Fruit fly (Drosophila melanogaster) whole organism, pupa: ENCODE measurements around the gene CG4597.
A peak's percentile ranks its signal among the peaks of the same experiment; 100 is the strongest.

Source experiments
- CG10348 ChIP-seq: fragments of 200-800 bp; sonication (Bioruptor generic); IDR thresholded peaks from 2 replicates; pipeline ENCODE4 v1.3.6; 2022; ENCODE audit warnings: missing biosample characterization, missing genetic modification characterization
- CG12605 ChIP-seq: fragments of 200-800 bp; sonication (Bioruptor generic); IDR thresholded peaks from 2 replicates; pipeline ENCODE4 v1.3.6; 2022; ENCODE audit warnings: missing biosample characterization, missing genetic modification characterization
- CG13204 ChIP-seq: fragments of 200-800 bp; sonication (Bioruptor generic); optimal IDR thresholded peaks from 2 replicates; lab custom pipeline; 2018; ENCODE audit warnings: missing biosample characterization, mild to moderate bottlenecking, missing genetic modification characterization, moderate library complexity
- CG14655 ChIP-seq: fragments of 200-800 bp; sonication (Bioruptor generic); optimal IDR thresholded peaks from 3 replicates; lab custom pipeline; 2017; ENCODE audit warnings: mild to moderate bottlenecking, missing biosample characterization, missing genetic modification reagents, missing genetic modification characterization
- CG15710 ChIP-seq: fragments of 200-800 bp; sonication (Bioruptor generic); optimal IDR thresholded peaks from 2 replicates; lab custom pipeline; 2018; ENCODE audit warnings: missing biosample characterization, mild to moderate bottlenecking, missing genetic modification characterization, moderate library complexity
- CG17806 ChIP-seq: fragments of 200-800 bp; sonication (Bioruptor generic); optimal IDR thresholded peaks from 2 replicates; lab custom pipeline; 2018; ENCODE audit warnings: missing biosample characterization, mild to moderate bottlenecking, missing genetic modification characterization, moderate library complexity
- CG32121 ChIP-seq: fragments of 200-800 bp; sonication (Bioruptor generic); IDR thresholded peaks from 2 replicates; pipeline ENCODE4 v1.3.6; 2022; ENCODE audit warnings: missing biosample characterization, missing genetic modification characterization
- CG34367 ChIP-seq: fragments of 200-800 bp; sonication (Bioruptor generic); optimal IDR thresholded peaks from 2 replicates; lab custom pipeline; 2018; ENCODE audit warnings: missing biosample characterization, mild to moderate bottlenecking, missing genetic modification characterization
- CG4496 ChIP-seq: fragments of 200-800 bp; sonication (Bioruptor generic); IDR thresholded peaks from 3 replicates; pipeline ENCODE4 v1.3.6; 2022; ENCODE audit warnings: missing biosample characterization, missing genetic modification characterization
- CG8159 ChIP-seq: fragments of 200-800 bp; sonication (Bioruptor generic); optimal IDR thresholded peaks from 3 replicates; lab custom pipeline; 2018; ENCODE audit warnings: missing biosample characterization, mild to moderate bottlenecking, missing genetic modification characterization, moderate library complexity
- CG8301 ChIP-seq: fragments of 200-800 bp; sonication (Bioruptor generic); optimal IDR thresholded peaks from 2 replicates; lab custom pipeline; 2018; ENCODE audit warnings: missing biosample characterization, mild to moderate bottlenecking, missing genetic modification characterization
- CG9948 ChIP-seq: fragments of 200-800 bp; sonication (Bioruptor generic); optimal IDR thresholded peaks from 2 replicates; lab custom pipeline; 2018; ENCODE audit warnings: missing biosample characterization, mild to moderate bottlenecking, missing genetic modification characterization, moderate library complexity
- D1 ChIP-seq: fragments of 200-800 bp; sonication (Bioruptor generic); optimal IDR thresholded peaks from 2 replicates; lab custom pipeline; 2018; ENCODE audit warnings: missing biosample characterization, mild to moderate bottlenecking, missing genetic modification characterization, moderate library complexity
- EcR ChIP-seq: fragments of 200-800 bp; sonication (Bioruptor generic); optimal IDR thresholded peaks from 3 replicates; lab custom pipeline; 2019; ENCODE audit warnings: missing biosample characterization, missing genetic modification characterization, mild to moderate bottlenecking, moderate library complexity, missing genetic modification reagents
- Ets98B ChIP-seq: fragments of 200-800 bp; sonication (Bioruptor generic); IDR thresholded peaks from 2 replicates; pipeline ENCODE4 v1.3.6; 2022; ENCODE audit warnings: missing biosample characterization, missing genetic modification characterization
- Pif1A ChIP-seq: fragments of 200-800 bp; sonication (Bioruptor generic); optimal IDR thresholded peaks from 3 replicates; lab custom pipeline; 2016; ENCODE audit warnings: missing biosample characterization, missing genetic modification characterization
- Pif1B ChIP-seq: fragments of 200-800 bp; sonication (Bioruptor generic); optimal IDR thresholded peaks from 3 replicates; lab custom pipeline; 2016; ENCODE audit warnings: missing biosample characterization, missing genetic modification characterization
- Snoo ChIP-seq: fragments of 200-800 bp; sonication (Bioruptor generic); optimal IDR thresholded peaks from 3 replicates; lab custom pipeline; 2017; ENCODE audit warnings: missing biosample characterization, mild to moderate bottlenecking, missing genetic modification characterization, inconsistent platforms
- fd96Ca ChIP-seq: fragments of 200-800 bp; sonication (Bioruptor generic); IDR thresholded peaks from 3 replicates; pipeline ENCODE4 v1.3.6; 2022; ENCODE audit warnings: missing biosample characterization, missing genetic modification characterization
- gl ChIP-seq: fragments of 200-800 bp; sonication (Bioruptor generic); optimal IDR thresholded peaks from 2 replicates; lab custom pipeline; 2018; ENCODE audit warnings: missing biosample characterization, mild to moderate bottlenecking, missing genetic modification characterization
- rn ChIP-seq: fragments of 200-800 bp; sonication (Bioruptor generic); IDR thresholded peaks from 2 replicates; pipeline ENCODE4 v1.3.6; 2022; ENCODE audit warnings: missing biosample characterization, missing genetic modification characterization

The CG4597 gene

DNA sequence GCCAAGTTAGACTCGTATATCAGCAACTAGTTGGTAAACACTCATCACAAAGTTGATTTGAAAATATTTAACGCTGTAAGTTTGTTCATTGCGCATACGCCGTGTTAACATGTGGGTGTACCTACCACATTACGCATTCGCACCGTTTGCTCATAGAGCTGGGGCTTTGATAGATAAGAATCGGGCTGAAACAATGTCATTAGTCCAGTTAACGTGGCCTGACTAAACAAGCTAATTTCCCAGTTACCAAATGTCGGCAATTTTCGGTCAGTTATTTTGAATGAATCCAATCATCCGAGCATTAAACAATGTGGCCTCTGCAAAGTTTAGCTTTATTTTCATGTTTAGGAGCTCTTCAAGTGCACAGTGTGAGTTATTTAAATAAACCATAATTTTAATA is at the start of gene CG4597:
TSS of gene CG4597 (plus strand) at position 301 of the 400 bp plus-strand sequence.
- TF ChIP-seq CG14655 (GFP tag; lab: Kevin White, UChicago) (no peak), CG8159 (tag; lab: Kevin White, UChicago) (no peak), CG9948 (no peak), fd96Ca (GFP tag; lab: Robert Waterston, UW) (no peak), CG17806 (tag; lab: Kevin White, UChicago) (no peak), rn (GFP tag; lab: Robert Waterston, UW) (no peak), EcR (no peak), D1 (no peak), Pif1B (GFP tag; lab: Kevin White, UChicago) (no peak), CG15710 (tag; lab: Kevin White, UChicago) (no peak)

DNA sequence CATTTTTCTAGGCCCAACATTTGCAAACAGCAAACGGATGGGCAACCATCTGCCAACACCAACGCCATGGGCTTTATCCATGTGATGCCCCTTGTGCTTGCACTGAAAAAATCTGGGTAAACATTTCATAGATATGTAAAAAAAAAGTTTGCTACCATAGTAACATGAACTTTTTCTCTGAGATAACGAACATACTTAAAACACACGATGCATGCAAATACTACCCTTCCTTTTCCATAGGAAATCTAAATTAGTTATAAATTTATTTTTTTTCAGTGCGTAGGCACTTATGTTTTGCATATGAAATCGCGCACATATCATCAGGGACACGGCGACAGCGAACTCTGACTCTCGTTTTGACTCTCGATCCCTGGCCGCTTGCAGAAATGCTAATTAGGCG is 48.5 kb upstream of the CG4597 start:
- TF ChIP-seq CG34367 (tag; lab: Kevin White, UChicago) (peak; percentile 47), gl (tag; lab: Kevin White, UChicago) (no peak), CG14655 (GFP tag; lab: Kevin White, UChicago) (peak; percentile 25), Pif1A (GFP tag; lab: Kevin White, UChicago) (peak; percentile 33)

DNA sequence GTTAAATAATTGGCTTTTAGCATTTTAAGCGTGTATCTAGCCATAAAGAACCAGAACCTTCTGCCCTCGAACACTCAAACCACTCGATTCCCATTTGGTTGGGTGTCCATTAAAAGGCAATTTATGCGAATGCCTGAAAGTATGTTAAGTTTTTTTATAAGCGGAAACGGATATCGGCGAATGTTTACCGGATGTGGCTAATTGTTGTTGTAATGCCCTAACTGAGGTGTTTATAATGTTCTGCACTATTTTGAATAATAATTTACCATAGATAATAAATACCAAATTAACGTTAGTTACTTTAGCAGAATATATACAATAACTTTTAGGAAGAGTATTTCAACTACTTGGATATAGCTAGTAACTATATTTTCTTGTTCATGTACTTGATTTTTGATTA is 32.6 kb upstream of the CG4597 start:
- TF ChIP-seq Ets98B (GFP tag; lab: Robert Waterston, UW) (no peak), CG8159 (tag; lab: Kevin White, UChicago) (peak; percentile 13), D1 (no peak), CG17806 (tag; lab: Kevin White, UChicago) (no peak), CG14655 (GFP tag; lab: Kevin White, UChicago) (peak; percentile 12), CG8301 (tag; lab: Kevin White, UChicago) (peak; percentile 2), Snoo (tag; lab: Kevin White, UChicago) (no peak), fd96Ca (GFP tag; lab: Robert Waterston, UW) (no peak), CG34367 (tag; lab: Kevin White, UChicago) (peak; percentile 52), CG32121 (GFP tag; lab: Robert Waterston, UW) (no peak), Pif1A (GFP tag; lab: Kevin White, UChicago) (peak; percentile 37), CG4496 (GFP tag; lab: Robert Waterston, UW) (peak; percentile 62; the same call in 2 of the 3 replicates), CG12605 (GFP tag; lab: Robert Waterston, UW) (peak; percentile 33; the same call in 1 of the 2 replicates)

DNA sequence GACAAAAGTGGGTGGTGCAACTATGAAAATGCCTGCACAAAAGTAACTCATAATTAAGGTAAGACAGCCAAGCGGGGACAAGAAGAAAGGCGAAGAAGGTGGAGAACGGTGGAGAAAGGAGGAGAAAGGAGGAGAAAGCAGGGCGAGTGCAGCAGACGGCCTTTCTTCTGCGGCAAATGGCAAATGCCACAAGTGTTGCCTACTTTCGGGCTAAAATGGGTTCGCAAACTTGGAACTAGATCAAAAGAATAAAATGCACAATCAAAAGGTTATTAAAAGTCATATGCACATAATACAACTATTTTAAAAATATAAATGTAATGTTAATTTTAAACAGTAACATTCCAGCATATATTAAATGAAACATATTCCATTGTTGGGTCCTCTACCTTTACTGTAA is 27.2 kb upstream of the CG4597 start:
- TF ChIP-seq CG4496 (GFP tag; lab: Robert Waterston, UW), result no peak
- no peak for TF ChIP-seq rn (GFP tag; lab: Robert Waterston, UW)
- TF ChIP-seq D1, result no peak
- no peak for TF ChIP-seq Ets98B (GFP tag; lab: Robert Waterston, UW)
- no peak for TF ChIP-seq Pif1B (GFP tag; lab: Kevin White, UChicago)
- TF ChIP-seq CG15710 (tag; lab: Kevin White, UChicago), result no peak
- no peak for TF ChIP-seq CG9948
- no peak for TF ChIP-seq CG8301 (tag; lab: Kevin White, UChicago)
- TF ChIP-seq CG32121 (GFP tag; lab: Robert Waterston, UW), result no peak
- TF ChIP-seq gl (tag; lab: Kevin White, UChicago), result no peak
- TF ChIP-seq Pif1A (GFP tag; lab: Kevin White, UChicago), result no peak
- no peak for TF ChIP-seq CG10348 (GFP tag; lab: Robert Waterston, UW)
- no peak for TF ChIP-seq EcR
- TF ChIP-seq CG12605 (GFP tag; lab: Robert Waterston, UW), result no peak
- TF ChIP-seq CG17806 (tag; lab: Kevin White, UChicago), result no peak
- no peak for TF ChIP-seq CG34367 (tag; lab: Kevin White, UChicago)
- no peak for TF ChIP-seq CG14655 (GFP tag; lab: Kevin White, UChicago)
- no peak for TF ChIP-seq Snoo (tag; lab: Kevin White, UChicago)
- TF ChIP-seq, all 21 proteins: peak for 0

DNA sequence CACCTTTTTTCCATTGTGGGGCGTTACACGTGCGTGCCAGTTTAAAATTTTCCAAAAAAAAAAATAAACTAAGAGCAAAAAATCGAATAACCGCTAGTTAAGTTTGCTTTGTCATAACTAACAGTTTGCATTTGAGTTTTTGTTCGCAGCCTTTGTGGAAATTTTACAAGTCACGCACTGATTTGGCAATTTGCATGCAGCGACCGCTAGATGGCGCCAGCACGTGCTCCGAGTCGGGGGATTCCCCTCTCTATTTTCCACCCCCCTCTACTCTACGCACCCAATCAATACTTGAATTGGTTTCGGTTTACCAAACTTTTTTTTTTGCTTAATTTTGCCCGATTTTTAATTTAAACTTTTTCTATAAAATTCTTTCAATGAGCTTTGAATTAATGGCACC is 4.1 kb upstream of the CG4597 start:
- no peak for TF ChIP-seq fd96Ca (GFP tag; lab: Robert Waterston, UW)
- no peak for TF ChIP-seq rn (GFP tag; lab: Robert Waterston, UW)
- no peak for TF ChIP-seq CG8159 (tag; lab: Kevin White, UChicago)
- no peak for TF ChIP-seq CG15710 (tag; lab: Kevin White, UChicago)
- TF ChIP-seq D1, result no peak
- no peak for TF ChIP-seq Pif1B (GFP tag; lab: Kevin White, UChicago)
- TF ChIP-seq CG34367 (tag; lab: Kevin White, UChicago), result no peak
- no peak for TF ChIP-seq CG8301 (tag; lab: Kevin White, UChicago)
- TF ChIP-seq CG17806 (tag; lab: Kevin White, UChicago), result no peak
- no peak for TF ChIP-seq CG13204
- no peak for TF ChIP-seq Ets98B (GFP tag; lab: Robert Waterston, UW)
- no peak for TF ChIP-seq CG9948
- no peak for TF ChIP-seq CG10348 (GFP tag; lab: Robert Waterston, UW)

DNA sequence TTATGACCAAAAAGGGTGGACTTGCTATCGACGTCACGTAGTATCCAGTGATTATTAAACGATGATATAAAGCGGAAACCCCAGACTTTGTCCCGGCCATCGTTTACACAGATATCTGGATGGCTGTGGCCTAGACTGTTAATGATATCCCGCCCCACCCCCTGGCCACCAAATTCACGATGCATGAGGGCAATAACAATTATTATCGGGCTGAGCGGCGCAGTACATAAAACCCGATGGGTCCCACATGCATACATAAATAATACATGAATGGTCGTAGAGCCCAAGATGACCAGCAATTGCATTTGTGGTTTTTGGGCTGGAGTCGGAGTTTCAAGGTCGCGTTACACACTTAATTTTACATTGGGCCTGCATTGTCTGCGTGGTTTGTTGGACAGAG is 1.7 kb upstream of the CG4597 start:
- TF ChIP-seq fd96Ca (GFP tag; lab: Robert Waterston, UW) (no peak), Ets98B (GFP tag; lab: Robert Waterston, UW) (no peak), CG8159 (tag; lab: Kevin White, UChicago) (peak; percentile 44), EcR (peak; percentile 58)
- TF ChIP-seq, all 21 proteins: peak for 2
